Fruit fly (Drosophila melanogaster): Measurements from ENCODE around the gene CG8945.

dm6 chrX:17106153-17106700 is 18.8 kb upstream of the CG8945 start:
- TF ChIP-seq CTCF (optimal IDR thresholded peaks at IDR 0.05), result no peak
- TF ChIP-seq CG8478 (optimal IDR thresholded peaks at IDR 0.05), result no peak
